Worm (Caenorhabditis elegans) whole organism, L1 larva: ENCODE results near the gene C06E4.8.

Experiments
- C04F5.9 ChIP-seq: sonication (generic microtip); optimal IDR thresholded peaks from 2 replicates; lab custom pipeline; 2016; ENCODE audit warnings: missing genetic modification characterization, missing compliant biosample characterization
- mdl-1 ChIP-seq, 2 experiments: fragments of 150-350 bp; optimal IDR thresholded peaks; 2 replicates each; lab custom pipeline; 2014 to 2017; ENCODE audit warnings: missing biosample characterization in 2 of 2, missing genetic modification characterization in 2 of 2, inconsistent platforms in 1 of 2
- nhr-12 ChIP-seq: sonication (generic microtip); optimal IDR thresholded peaks from 2 replicates; lab custom pipeline; 2017; ENCODE audit warnings: missing biosample characterization, missing genetic modification characterization
- nhr-77 ChIP-seq: fragments of 150-350 bp; optimal IDR thresholded peaks from 2 replicates; lab custom pipeline; 2014; ENCODE audit warnings: missing biosample characterization, missing genetic modification characterization
- pqm-1 ChIP-seq: sonication (generic microtip); optimal IDR thresholded peaks from 3 replicates; lab custom pipeline; 2017; ENCODE audit warnings: missing biosample characterization, missing genetic modification characterization
- snpc-4 ChIP-seq: fragments of 150-350 bp; optimal IDR thresholded peaks from 2 replicates; lab custom pipeline; 2014; ENCODE audit warnings: missing biosample characterization, missing genetic modification characterization
- unc-62 ChIP-seq: fragments of 150-350 bp; optimal IDR thresholded peaks from 2 replicates; lab custom pipeline; 2014; ENCODE audit warnings: missing biosample characterization, missing genetic modification reagents, missing genetic modification characterization

ce11 chrIV:7240564-7240963 is 45.1 kb downstream of the C06E4.8 start:
- TF ChIP-seq nhr-77 (tag; lab: Kevin White, UChicago) (no peak), mdl-1 (tag; optimal IDR thresholded peaks at IDR 0.05; lab: Kevin White, UChicago) (no peak), C04F5.9 (tag; lab: Kevin White, UChicago) (no peak), nhr-12 (no peak), pqm-1 (tag; lab: Kevin White, UChicago) (no peak), snpc-4 (tag; lab: Kevin White, UChicago) (no peak), unc-62 (no peak)
